Worm (Caenorhabditis elegans): Measurements from ENCODE around the gene cpin-1.

- no peak for TF ChIP-seq fkh-10 (GFP tag; optimal IDR thresholded peaks at IDR 0.05)
- no peak for TF ChIP-seq mep-1 (tag; optimal IDR thresholded peaks at IDR 0.05)
- TF ChIP-seq nhr-11 (tag; optimal IDR thresholded peaks at IDR 0.05): no peak
- no peak for TF ChIP-seq ceh-8 (GFP tag; optimal IDR thresholded peaks at IDR 0.05)
- TF ChIP-seq hpl-2 (GFP tag; optimal IDR thresholded peaks at IDR 0.05): no peak
- TF ChIP-seq elt-2 (tag; optimal IDR thresholded peaks at IDR 0.05): no peak
- no peak for TF ChIP-seq dpl-1 (GFP tag; optimal IDR thresholded peaks at IDR 0.05)
These were observed 42.5 kb upstream of the cpin-1 start, which contains the start of gene F56D5.5 for ce11 chrIV:9408004-9408403.

Data from whole organism, L1 larva.